Worm (Caenorhabditis elegans) whole organism, young adult: ENCODE data around the gene Y39F10A.6.
A peak's percentile ranks its signal among the peaks of the same experiment; 100 is the strongest.

Experiments
- B0019.2 ChIP-seq: fragments of 200-800 bp; sonication (Bioruptor generic); conservative IDR thresholded peaks from 2 replicates; pipeline ENCODE4 v1.3.6; 2022; ENCODE audit warnings: missing genetic modification reagents, missing genetic modification characterization, missing compliant biosample characterization
- B0261.1 ChIP-seq: sonication (generic microtip); optimal IDR thresholded peaks from 2 replicates; lab custom pipeline; 2016; ENCODE audit warnings: mild to moderate bottlenecking, missing genetic modification characterization, moderate library complexity, missing compliant biosample characterization
- B0336.3 ChIP-seq: fragments of 200-800 bp; sonication (Bioruptor generic); IDR thresholded peaks from 2 replicates; pipeline ENCODE4 v1.3.6; 2022; ENCODE audit warnings: missing genetic modification characterization, missing compliant biosample characterization
- C06A6.2 ChIP-seq: fragments of 200-800 bp; sonication (Bioruptor generic); conservative IDR thresholded peaks from 2 replicates; pipeline ENCODE4 v1.3.6; 2022; ENCODE audit warnings: missing genetic modification characterization, missing compliant biosample characterization
- F22D6.2 ChIP-seq: sonication (generic microtip); optimal IDR thresholded peaks from 2 replicates; lab custom pipeline; 2016; ENCODE audit warnings: mild to moderate bottlenecking, missing genetic modification characterization, missing compliant biosample characterization
- F52B5.7 ChIP-seq: sonication (generic microtip); optimal IDR thresholded peaks from 2 replicates; lab custom pipeline; 2016; ENCODE audit warnings: mild to moderate bottlenecking, missing genetic modification characterization, missing compliant biosample characterization
- K12H6.12 ChIP-seq: fragments of 200-800 bp; sonication (Bioruptor generic); optimal IDR thresholded peaks from 2 replicates; lab custom pipeline; 2018; ENCODE audit warnings: mild to moderate bottlenecking, missing genetic modification characterization, missing compliant biosample characterization
- T07F8.4 ChIP-seq: sonication (generic microtip); optimal IDR thresholded peaks from 2 replicates; lab custom pipeline; 2016; ENCODE audit warnings: mild to moderate bottlenecking, missing genetic modification characterization, moderate library complexity, missing compliant biosample characterization
- Y79H2A.3 ChIP-seq: fragments of 200-800 bp; sonication (Bioruptor generic); conservative IDR thresholded peaks from 2 replicates; pipeline ENCODE4 v1.3.6; 2022; ENCODE audit warnings: missing genetic modification reagents, missing genetic modification characterization, missing compliant biosample characterization
- attf-5 ChIP-seq: fragments of 200-800 bp; sonication (Bioruptor generic); optimal IDR thresholded peaks from 2 replicates; lab custom pipeline; 2018; ENCODE audit warnings: mild to moderate bottlenecking, missing genetic modification characterization, missing compliant biosample characterization
- bed-1 ChIP-seq: fragments of 200-800 bp; sonication (Bioruptor generic); IDR thresholded peaks from 2 replicates; pipeline ENCODE4 v1.3.6; 2022; ENCODE audit warnings: missing genetic modification reagents, missing genetic modification characterization, missing compliant biosample characterization
- ceh-91 ChIP-seq: fragments of 200-800 bp; sonication (Bioruptor generic); IDR thresholded peaks from 2 replicates; pipeline ENCODE4 v1.3.6; 2022; ENCODE audit warnings: missing genetic modification reagents, missing genetic modification characterization, missing compliant biosample characterization
- die-1 ChIP-seq: sonication (generic microtip); optimal IDR thresholded peaks from 2 replicates; lab custom pipeline; 2016; ENCODE audit warnings: missing genotype, mild to moderate bottlenecking, missing genetic modification characterization, missing compliant biosample characterization
- ekl-4 ChIP-seq: fragments of 200-800 bp; sonication (Bioruptor generic); IDR thresholded peaks from 2 replicates; pipeline ENCODE4 v1.3.6; 2022; ENCODE audit warnings: missing genetic modification reagents, missing genetic modification characterization, missing compliant biosample characterization
- ets-4 ChIP-seq: fragments of 200-800 bp; sonication (Bioruptor generic); optimal IDR thresholded peaks from 2 replicates; lab custom pipeline; 2018; ENCODE audit warnings: mild to moderate bottlenecking, missing genetic modification characterization, missing compliant biosample characterization
- gei-17 ChIP-seq: fragments of 200-800 bp; sonication (Bioruptor generic); optimal IDR thresholded peaks from 2 replicates; lab custom pipeline; 2018; ENCODE audit warnings: mild to moderate bottlenecking, missing genetic modification characterization, missing compliant biosample characterization
- hlh-26 ChIP-seq: fragments of 200-800 bp; sonication (Bioruptor generic); conservative IDR thresholded peaks from 2 replicates; pipeline ENCODE4 v1.3.6; 2022; ENCODE audit warnings: missing genetic modification reagents, missing genetic modification characterization, missing compliant biosample characterization
- hrde-1 ChIP-seq: sonication (generic microtip); optimal IDR thresholded peaks from 2 replicates; lab custom pipeline; 2016; ENCODE audit warnings: missing genetic modification characterization, mild to moderate bottlenecking, missing compliant biosample characterization, moderate library complexity, missing genotype, missing genetic modification reagents, borderline replicate concordance
- lin-26 ChIP-seq: fragments of 200-800 bp; sonication (Bioruptor generic); IDR thresholded peaks from 2 replicates; pipeline ENCODE4 v1.3.6; 2022; ENCODE audit warnings: missing genetic modification reagents, missing genetic modification characterization, missing compliant biosample characterization
- lin-35 ChIP-seq, 3 experiments: fragments of 150-350 bp in 2 of 3; sonication (generic microtip) in 1 of 3; optimal IDR thresholded peaks; 2 replicates each; lab custom pipeline; 2014 to 2018; ENCODE audit warnings: missing biosample characterization in 3 of 3, missing genetic modification characterization in 3 of 3, missing genetic modification reagents in 3 of 3
- lin-54 ChIP-seq: fragments of 200-800 bp; sonication (Bioruptor generic); optimal IDR thresholded peaks from 2 replicates; lab custom pipeline; 2018; ENCODE audit warnings: mild to moderate bottlenecking, missing genetic modification characterization, missing compliant biosample characterization
- lsy-27 ChIP-seq: sonication (generic microtip); optimal IDR thresholded peaks from 2 replicates; lab custom pipeline; 2017; ENCODE audit warnings: missing genetic modification characterization, mild to moderate bottlenecking, missing compliant biosample characterization, antibody characterized with exemption, missing genotype, borderline replicate concordance; ENCODE audit not compliant: insufficient read depth
- madf-6 ChIP-seq: fragments of 200-800 bp; sonication (Bioruptor generic); IDR thresholded peaks from 2 replicates; pipeline ENCODE4 v1.3.6; 2022; ENCODE audit warnings: missing genetic modification reagents, missing genetic modification characterization, missing compliant biosample characterization
- madf-8 ChIP-seq: fragments of 200-800 bp; sonication (Bioruptor generic); conservative IDR thresholded peaks from 2 replicates; pipeline ENCODE4 v1.3.6; 2022; ENCODE audit warnings: missing genetic modification reagents, missing genetic modification characterization, missing compliant biosample characterization
- mel-28 ChIP-seq: sonication (generic microtip); optimal IDR thresholded peaks from 2 replicates; lab custom pipeline; 2016; ENCODE audit warnings: borderline replicate concordance, mild to moderate bottlenecking, missing genetic modification characterization, missing compliant biosample characterization
- mes-4 ChIP-seq: sonication (generic microtip); optimal IDR thresholded peaks from 2 replicates; lab custom pipeline; 2016; ENCODE audit warnings: missing genotype, missing genetic modification characterization, missing compliant biosample characterization
- nfya-2 ChIP-seq: fragments of 200-800 bp; sonication (Bioruptor generic); IDR thresholded peaks from 2 replicates; pipeline ENCODE4 v1.3.6; 2022; ENCODE audit warnings: missing genetic modification reagents, missing genetic modification characterization, missing compliant biosample characterization
- pbrm-1 ChIP-seq: fragments of 200-800 bp; sonication (Bioruptor generic); IDR thresholded peaks from 2 replicates; pipeline ENCODE4 v1.3.6; 2022; ENCODE audit warnings: missing genetic modification reagents, missing genetic modification characterization, missing compliant biosample characterization
- rec-8 ChIP-seq, 2 experiments: sonication (generic microtip); optimal IDR thresholded peaks; 2 replicates each; lab custom pipeline; 2016; ENCODE audit warnings: mild to moderate bottlenecking in 2 of 2, missing genetic modification characterization in 2 of 2, missing genetic modification reagents in 2 of 2, missing genotype in 2 of 2, missing biosample characterization in 1 of 2, missing compliant biosample characterization in 1 of 2, moderate library complexity in 1 of 2
- rpc-1 ChIP-seq, 2 experiments: fragments of 150-350 bp in 1 of 2; sonication (generic microtip) in 1 of 2; optimal IDR thresholded peaks; 2 replicates each; lab custom pipeline; 2014 to 2018; ENCODE audit warnings: missing biosample characterization in 1 of 2, missing genetic modification characterization in 1 of 2, missing genetic modification reagents in 1 of 2, missing genotype in 1 of 2
- snpc-1.3 ChIP-seq: sonication (generic microtip); optimal IDR thresholded peaks from 2 replicates; lab custom pipeline; 2017; ENCODE audit warnings: missing genetic modification characterization, mild to moderate bottlenecking, missing compliant biosample characterization, antibody characterized with exemption, moderate library complexity, missing genotype, missing genetic modification reagents; ENCODE audit not compliant: insufficient read depth
- sptf-2 ChIP-seq: fragments of 200-800 bp; sonication (Bioruptor generic); optimal IDR thresholded peaks from 2 replicates; lab custom pipeline; 2018; ENCODE audit warnings: mild to moderate bottlenecking, missing genetic modification characterization, missing compliant biosample characterization
- tbp1 ChIP-seq: fragments of 200-800 bp; sonication (Bioruptor generic); optimal IDR thresholded peaks from 2 replicates; lab custom pipeline; 2018; ENCODE audit warnings: mild to moderate bottlenecking, missing genetic modification characterization, missing compliant biosample characterization
- tlf-1 ChIP-seq: fragments of 200-800 bp; sonication (Bioruptor generic); optimal IDR thresholded peaks from 2 replicates; lab custom pipeline; 2018; ENCODE audit warnings: mild to moderate bottlenecking, missing genetic modification characterization, missing compliant biosample characterization
- zfh-2 ChIP-seq: fragments of 200-800 bp; sonication (Bioruptor generic); conservative IDR thresholded peaks from 2 replicates; pipeline ENCODE4 v1.3.6; 2022; ENCODE audit warnings: missing genetic modification reagents, missing genetic modification characterization, missing compliant biosample characterization
- ztf-18 ChIP-seq: sonication (generic microtip); optimal IDR thresholded peaks from 2 replicates; lab custom pipeline; 2016; ENCODE audit warnings: missing genotype, mild to moderate bottlenecking, missing genetic modification characterization, missing compliant biosample characterization
- ztf-22 ChIP-seq: fragments of 200-800 bp; sonication (Bioruptor generic); optimal IDR thresholded peaks from 2 replicates; lab custom pipeline; 2018; ENCODE audit warnings: mild to moderate bottlenecking, missing genetic modification characterization, moderate library complexity, missing compliant biosample characterization
- ztf-25 ChIP-seq: fragments of 200-800 bp; sonication (Bioruptor generic); IDR thresholded peaks from 2 replicates; pipeline ENCODE4 v1.3.6; 2022; ENCODE audit warnings: missing genetic modification reagents, missing genetic modification characterization, missing compliant biosample characterization

The Y39F10A.6 gene

DNA sequence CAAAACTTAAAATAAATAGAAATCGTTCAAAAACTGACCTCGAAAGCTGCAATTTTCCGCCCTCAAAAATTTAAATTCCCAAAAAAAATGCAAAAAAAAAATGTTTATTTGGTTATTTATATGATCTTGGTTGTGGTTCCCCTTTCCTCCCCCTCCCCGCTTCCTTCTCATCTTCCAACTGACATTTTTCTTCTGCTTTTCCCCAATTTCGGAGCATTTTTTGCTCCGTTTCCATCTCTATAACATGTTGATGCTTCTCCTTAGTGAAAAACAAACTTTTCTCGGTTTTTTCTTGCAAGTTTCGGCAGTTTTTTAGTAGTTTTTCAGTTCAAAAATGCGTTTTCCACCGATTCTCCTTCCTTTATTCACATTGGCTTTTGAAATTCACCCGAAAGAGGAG is 8.4 kb downstream of the Y39F10A.6 start, which contains the start of gene Y39F10A.1:
TSS of gene Y39F10A.1 (plus strand) at position 301 of the 400 bp plus-strand sequence.
- TF ChIP-seq tlf-1 (no peak), madf-6 (GFP tag; lab: Robert Waterston, UW) (no peak), ztf-18 (tag; lab: Kevin White, UChicago) (no peak), attf-5 (GFP tag; lab: Kevin White, UChicago) (no peak), K12H6.12 (tag; lab: Kevin White, UChicago) (no peak)

DNA sequence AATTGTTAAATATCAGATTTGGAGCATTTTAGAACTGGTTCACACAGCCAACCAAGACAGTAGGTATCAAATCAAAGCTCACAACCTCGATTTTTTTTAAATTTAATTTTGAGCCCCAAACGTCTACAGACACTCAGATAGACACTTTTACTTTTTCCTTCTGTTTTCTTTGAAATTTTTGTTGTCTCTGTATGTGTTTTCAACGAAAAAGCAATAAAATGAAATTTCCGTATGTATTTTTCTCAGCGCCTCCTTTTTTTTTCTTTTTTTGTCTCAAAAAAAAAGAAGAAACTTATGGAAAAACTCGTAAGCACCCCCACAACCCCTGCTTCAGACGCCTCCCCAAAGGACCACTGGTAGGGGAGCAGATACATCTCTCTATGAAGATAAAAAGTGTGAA is 9.6 kb downstream of the Y39F10A.6 start:
- TF ChIP-seq nfya-2 (no peak), die-1 (tag; lab: Kevin White, UChicago) (no peak), madf-8 (GFP tag; lab: Robert Waterston, UW) (no peak), ceh-91 (GFP tag; lab: Robert Waterston, UW) (no peak), hlh-26 (GFP tag; lab: Robert Waterston, UW) (no peak), ztf-22 (GFP tag; lab: Kevin White, UChicago) (no peak), mel-28 (tag; lab: Kevin White, UChicago) (no peak), gei-17 (GFP tag; lab: Kevin White, UChicago) (no peak)

DNA sequence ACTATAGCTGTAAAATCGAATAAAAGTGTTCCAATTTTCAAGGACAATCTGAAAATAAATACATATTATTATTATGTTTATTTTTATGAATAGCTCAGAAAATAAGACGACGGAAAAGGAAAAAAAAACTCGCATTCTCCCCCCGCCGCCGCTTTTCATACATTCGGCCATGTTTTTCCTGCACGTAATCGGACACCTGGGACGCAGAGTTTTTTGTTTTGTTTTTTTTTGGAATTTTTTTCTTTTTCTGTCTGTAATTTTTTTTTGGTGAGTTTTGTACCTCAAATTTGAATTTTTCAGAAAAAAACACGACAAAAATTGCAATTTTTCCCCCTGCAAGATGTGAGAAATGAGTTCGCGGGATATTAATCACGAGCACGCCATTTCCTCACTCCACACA is 13.2 kb downstream of the Y39F10A.6 start, which contains the start of gene C08G5.6:
TSS of gene C08G5.6 (plus strand) at position 301 of the 400 bp plus-strand sequence.
- no peak for TF ChIP-seq sptf-2 (GFP tag; lab: Kevin White, UChicago)
- TF ChIP-seq F22D6.2 (tag; lab: Kevin White, UChicago), result no peak
- TF ChIP-seq snpc-1.3 (tag; lab: Kevin White, UChicago), result no peak
- TF ChIP-seq T07F8.4, result no peak
- TF ChIP-seq bed-1 (GFP tag; lab: Robert Waterston, UW), result no peak
- no peak for TF ChIP-seq B0019.2 (GFP tag; lab: Robert Waterston, UW)
- TF ChIP-seq ztf-25, result no peak
- TF ChIP-seq zfh-2, result no peak
- no peak for TF ChIP-seq ceh-91 (GFP tag; lab: Robert Waterston, UW)
- no peak for TF ChIP-seq ekl-4 (GFP tag; lab: Robert Waterston, UW)
- no peak for TF ChIP-seq hrde-1 (tag; lab: Kevin White, UChicago)
- no peak for TF ChIP-seq mes-4 (tag; lab: Kevin White, UChicago)
- no peak for TF ChIP-seq F52B5.7 (tag; lab: Kevin White, UChicago)
- TF ChIP-seq ets-4 (GFP tag; lab: Kevin White, UChicago), result no peak
- no peak for TF ChIP-seq lin-35 (GFP tag; optimal IDR thresholded peaks at IDR 0.05; lab: Kevin White, UChicago)
- TF ChIP-seq B0336.3 (GFP tag; lab: Robert Waterston, UW), result no peak

DNA sequence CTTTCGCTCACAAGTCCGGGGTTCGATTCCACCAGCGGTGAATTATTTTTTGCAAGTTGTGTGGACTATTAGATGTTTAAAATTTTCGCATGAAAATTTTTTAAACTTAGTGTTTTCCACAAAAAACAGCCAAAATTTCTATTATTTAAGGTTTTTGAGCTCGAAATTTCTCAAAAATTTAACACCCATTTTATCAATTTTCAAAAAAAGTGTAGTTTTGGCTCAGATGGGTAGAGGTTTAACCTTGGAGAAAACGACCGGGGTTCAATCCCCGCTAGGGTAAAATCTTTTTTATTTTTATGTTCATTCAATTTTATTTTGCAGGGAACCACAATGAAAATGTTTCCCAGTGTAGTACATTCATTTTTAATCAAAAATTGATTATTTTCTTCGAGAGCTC is 14.2 kb downstream of the Y39F10A.6 start:
- TF ChIP-seq sptf-2 (GFP tag; lab: Kevin White, UChicago), result no peak
- TF ChIP-seq Y79H2A.3 (GFP tag; lab: Robert Waterston, UW), result no peak
- no peak for TF ChIP-seq C06A6.2 (GFP tag; lab: Robert Waterston, UW)
- no peak for TF ChIP-seq pbrm-1
- TF ChIP-seq ztf-18 (tag; lab: Kevin White, UChicago), result peak; percentile 32
- peak in 1 of 2 experiments; percentile 39 for TF ChIP-seq rec-8 (tag; optimal IDR thresholded peaks at IDR 0.05; lab: Kevin White, UChicago)
- TF ChIP-seq lsy-27 (tag; lab: Kevin White, UChicago), result no peak
- TF ChIP-seq rpc-1 (optimal IDR thresholded peaks at IDR 0.05; lab: Kevin White, UChicago), result peak; percentile 41
- peak; percentile 74 for TF ChIP-seq rpc-1 (tag; optimal IDR thresholded peaks at IDR 0.05; lab: Kevin White, UChicago)
- TF ChIP-seq lin-54 (GFP tag; lab: Kevin White, UChicago), result no peak
- TF ChIP-seq tlf-1, result no peak
- peak; percentile 8; the same call in 1 of the 2 replicates for TF ChIP-seq lin-26
- TF ChIP-seq B0261.1, result peak; percentile 54
- peak; percentile 44 for TF ChIP-seq die-1 (tag; lab: Kevin White, UChicago)
- peak; percentile 82 for TF ChIP-seq tbp1 (GFP tag; lab: Kevin White, UChicago)
